Worm (Caenorhabditis elegans) whole organism, midembryonic: Measurements from ENCODE around the gene irg-8.

Source experiments
- T22C8.4 ChIP-seq: fragments of 200-800 bp; sonication (Bioruptor generic); IDR thresholded peaks from 2 replicates; pipeline ENCODE4 v1.3.6; 2022; ENCODE audit warnings: missing genetic modification characterization, missing compliant biosample characterization
- cog-1 ChIP-seq: sonication (generic microtip); optimal IDR thresholded peaks from 2 replicates; lab custom pipeline; 2016; ENCODE audit warnings: missing genetic modification characterization, missing compliant biosample characterization
- flt-1 ChIP-seq: fragments of 200-800 bp; sonication (Bioruptor generic); IDR thresholded peaks from 2 replicates; pipeline ENCODE4 v1.3.6; 2022; ENCODE audit warnings: missing genetic modification characterization, missing compliant biosample characterization
- klf-2 ChIP-seq: fragments of 200-800 bp; sonication (Bioruptor generic); conservative IDR thresholded peaks from 2 replicates; pipeline ENCODE4 v1.3.6; 2022; ENCODE audit warnings: missing genetic modification reagents, missing genetic modification characterization, missing compliant biosample characterization
- med-1 ChIP-seq: sonication (generic microtip); optimal IDR thresholded peaks from 2 replicates; lab custom pipeline; 2017; ENCODE audit warnings: missing genetic modification characterization, mild to moderate bottlenecking, missing compliant biosample characterization, antibody characterized with exemption, missing genetic modification reagents; ENCODE audit not compliant: insufficient read depth
- tab-1 ChIP-seq: fragments of 200-800 bp; sonication (Bioruptor generic); IDR thresholded peaks from 2 replicates; pipeline ENCODE4 v1.3.6; 2022; ENCODE audit warnings: missing genetic modification characterization, missing compliant biosample characterization
- ztf-23 ChIP-seq: fragments of 200-800 bp; sonication (Bioruptor generic); IDR thresholded peaks from 2 replicates; pipeline ENCODE4 v1.3.6; 2022; ENCODE audit warnings: missing genetic modification reagents, missing genetic modification characterization, missing compliant biosample characterization
- ztf-29 ChIP-seq: fragments of 200-800 bp; sonication (Bioruptor generic); IDR thresholded peaks from 2 replicates; pipeline ENCODE4 v1.3.6; 2022; ENCODE audit warnings: missing genetic modification reagents, missing genetic modification characterization, missing compliant biosample characterization

DNA sequence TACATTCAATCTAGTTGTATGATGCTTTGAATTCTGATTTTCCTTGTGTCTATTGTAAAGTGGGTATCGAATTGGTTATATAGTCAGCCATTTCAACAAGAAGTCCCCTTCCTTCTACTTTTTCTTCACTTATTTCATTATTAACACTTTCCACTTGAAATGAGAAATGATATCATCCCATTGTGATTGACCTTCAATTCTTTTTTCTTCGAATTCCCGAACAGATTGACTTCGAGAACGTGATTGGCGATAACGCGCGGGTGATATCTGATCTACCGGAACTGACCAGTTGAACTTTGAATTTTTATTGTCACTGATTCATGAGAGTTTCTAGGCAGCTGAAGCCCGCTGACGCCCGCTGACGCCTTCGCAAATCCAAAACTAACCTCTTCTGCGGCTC lies 39.3 kb downstream of the irg-8 start:
- TF ChIP-seq cog-1 (no peak), T22C8.4 (GFP tag; lab: Robert Waterston, UW) (no peak), med-1 (GFP tag; lab: Kevin White, UChicago) (no peak), ztf-29 (GFP tag; lab: Robert Waterston, UW) (no peak), tab-1 (GFP tag; lab: Robert Waterston, UW) (no peak), ztf-23 (GFP tag; lab: Robert Waterston, UW) (no peak), flt-1 (no peak), klf-2 (no peak)
